Fruit fly (Drosophila melanogaster) whole organism, embryonic: ENCODE measurements around the gene term.
A peak's percentile ranks its signal among the peaks of the same experiment; 100 is the strongest.

Experiments used
- B-H2 ChIP-seq: fragments of 200-800 bp; sonication (Bioruptor generic); optimal IDR thresholded peaks from 2 replicates; lab custom pipeline; 2018; ENCODE audit warnings: missing biosample characterization, mild to moderate bottlenecking, missing genetic modification characterization
- CG10543 ChIP-seq: fragments of 200-800 bp; sonication (Bioruptor generic); optimal IDR thresholded peaks from 3 replicates; lab custom pipeline; 2017; ENCODE audit warnings: missing biosample characterization, mild to moderate bottlenecking, missing genetic modification characterization, moderate library complexity
- CG12071 ChIP-seq: fragments of 200-800 bp; sonication (Bioruptor generic); optimal IDR thresholded peaks from 3 replicates; lab custom pipeline; 2018; ENCODE audit warnings: missing biosample characterization, mild to moderate bottlenecking, missing genetic modification characterization
- CG15073 ChIP-seq: fragments of 200-800 bp; sonication (Bioruptor generic); optimal IDR thresholded peaks from 2 replicates; lab custom pipeline; 2016; ENCODE audit warnings: missing biosample characterization, missing genetic modification characterization
- CG16815 ChIP-seq: fragments of 200-800 bp; sonication (Bioruptor generic); optimal IDR thresholded peaks from 3 replicates; lab custom pipeline; 2017; ENCODE audit warnings: missing biosample characterization, mild to moderate bottlenecking, missing genetic modification characterization
- CG17186 ChIP-seq: fragments of 200-800 bp; sonication (Bioruptor generic); optimal IDR thresholded peaks from 3 replicates; lab custom pipeline; 2017; ENCODE audit warnings: missing biosample characterization, missing genetic modification reagents, missing genetic modification characterization
- CG2199 ChIP-seq: fragments of 200-800 bp; sonication (Bioruptor generic); IDR thresholded peaks from 3 replicates; pipeline ENCODE4 v1.3.6; 2022; ENCODE audit warnings: missing biosample characterization, missing genetic modification characterization
- CG2678 ChIP-seq: fragments of 200-800 bp; sonication (Bioruptor generic); optimal IDR thresholded peaks from 3 replicates; lab custom pipeline; 2019; ENCODE audit warnings: missing biosample characterization, mild to moderate bottlenecking, missing genetic modification characterization, moderate library complexity
- CG2712 ChIP-seq: fragments of 200-800 bp; optimal IDR thresholded peaks from 3 replicates; lab custom pipeline; 2019; ENCODE audit warnings: missing biosample characterization, mild to moderate bottlenecking, missing genetic modification characterization, moderate library complexity
- CG31388 ChIP-seq: fragments of 200-800 bp; sonication (Bioruptor generic); optimal IDR thresholded peaks from 2 replicates; lab custom pipeline; 2016; ENCODE audit warnings: missing biosample characterization, missing genetic modification characterization
- CG33557 ChIP-seq: fragments of 200-800 bp; sonication (Bioruptor generic); optimal IDR thresholded peaks from 2 replicates; lab custom pipeline; 2019; ENCODE audit warnings: missing biosample characterization, mild to moderate bottlenecking, missing genetic modification characterization, moderate library complexity
- CG6683 ChIP-seq: fragments of 200-800 bp; sonication (Bioruptor generic); optimal IDR thresholded peaks from 2 replicates; lab custom pipeline; 2017; ENCODE audit warnings: missing biosample characterization, mild to moderate bottlenecking, missing genetic modification characterization, missing genetic modification reagents
- CG6791 ChIP-seq: fragments of 200-800 bp; sonication (Bioruptor generic); IDR thresholded peaks from 3 replicates; pipeline ENCODE4 v1.3.6; 2022; ENCODE audit warnings: missing biosample characterization, missing genetic modification characterization; ENCODE audit not compliant: partially characterized antibody
- CG6813 ChIP-seq: fragments of 200-800 bp; sonication (Bioruptor generic); optimal IDR thresholded peaks from 2 replicates; lab custom pipeline; 2017; ENCODE audit warnings: missing biosample characterization, missing genetic modification characterization, mild to moderate bottlenecking, moderate library complexity, missing genetic modification reagents
- CG7839 ChIP-seq: fragments of 200-800 bp; sonication (Bioruptor generic); optimal IDR thresholded peaks from 3 replicates; lab custom pipeline; 2018; ENCODE audit warnings: missing biosample characterization, mild to moderate bottlenecking, missing genetic modification characterization, moderate library complexity
- CG8359 ChIP-seq: fragments of 200-800 bp; sonication (Bioruptor generic); optimal IDR thresholded peaks from 2 replicates; lab custom pipeline; 2017; ENCODE audit warnings: missing biosample characterization, mild to moderate bottlenecking, missing genetic modification characterization, borderline replicate concordance
- CG8924 ChIP-seq: fragments of 200-800 bp; optimal IDR thresholded peaks from 3 replicates; lab custom pipeline; 2019; ENCODE audit warnings: missing biosample characterization, mild to moderate bottlenecking, missing genetic modification characterization, moderate library complexity
- CG9609 ChIP-seq: fragments of 200-800 bp; sonication (Bioruptor generic); optimal IDR thresholded peaks from 3 replicates; lab custom pipeline; 2016; ENCODE audit warnings: missing biosample characterization, missing genetic modification characterization
- Dip3 ChIP-seq: fragments of 200-800 bp; sonication (Bioruptor generic); optimal IDR thresholded peaks from 3 replicates; lab custom pipeline; 2016; ENCODE audit warnings: missing biosample characterization, missing genetic modification characterization
- Fer1 ChIP-seq: fragments of 200-800 bp; sonication (Bioruptor generic); optimal IDR thresholded peaks from 2 replicates; lab custom pipeline; 2017; ENCODE audit warnings: missing biosample characterization, mild to moderate bottlenecking, missing genetic modification characterization
- Hey ChIP-seq: fragments of 200-800 bp; sonication (Bioruptor generic); optimal IDR thresholded peaks from 3 replicates; lab custom pipeline; 2018; ENCODE audit warnings: missing biosample characterization, mild to moderate bottlenecking, missing genetic modification characterization
- MBD-R2 ChIP-seq: fragments of 200-800 bp; sonication (Bioruptor generic); IDR thresholded peaks from 2 replicates; pipeline ENCODE4 v1.3.6; 2022; ENCODE audit warnings: missing biosample characterization, missing genetic modification characterization
- MESR4 ChIP-seq: fragments of 200-800 bp; sonication (Bioruptor generic); optimal IDR thresholded peaks from 2 replicates; lab custom pipeline; 2018; ENCODE audit warnings: missing biosample characterization, mild to moderate bottlenecking, missing genetic modification characterization, moderate library complexity
- Mes4 ChIP-seq: fragments of 200-800 bp; sonication (Bioruptor generic); optimal IDR thresholded peaks from 2 replicates; lab custom pipeline; 2016; ENCODE audit warnings: missing biosample characterization, missing genetic modification characterization
- NFAT ChIP-seq: fragments of 200-800 bp; sonication (Bioruptor generic); IDR thresholded peaks from 2 replicates; pipeline ENCODE4 v1.3.6; 2022; ENCODE audit warnings: missing biosample characterization, missing genetic modification characterization
- Nf-YB ChIP-seq: fragments of 200-800 bp; sonication (Bioruptor generic); optimal IDR thresholded peaks from 3 replicates; lab custom pipeline; 2019; ENCODE audit warnings: missing biosample characterization, mild to moderate bottlenecking, missing genetic modification characterization, moderate library complexity
- Ssrp ChIP-seq: fragments of 200-800 bp; sonication (Bioruptor generic); optimal IDR thresholded peaks from 2 replicates; lab custom pipeline; 2018; ENCODE audit warnings: missing biosample characterization, mild to moderate bottlenecking, missing genetic modification characterization, moderate library complexity
- Xrp1 ChIP-seq: fragments of 200-800 bp; sonication (Bioruptor generic); IDR thresholded peaks from 2 replicates; pipeline ENCODE4 v1.3.6; 2022; ENCODE audit warnings: missing biosample characterization, missing genetic modification characterization
- bbx ChIP-seq: fragments of 200-800 bp; sonication (Bioruptor generic); IDR thresholded peaks from 2 replicates; pipeline ENCODE4 v1.3.6; 2022; ENCODE audit warnings: missing biosample characterization, missing genetic modification characterization; ENCODE audit not compliant: partially characterized antibody
- chinmo ChIP-seq: fragments of 200-800 bp; sonication (Bioruptor generic); IDR thresholded peaks from 4 replicates; pipeline ENCODE4 v1.3.6; 2022; ENCODE audit warnings: missing biosample characterization, missing genetic modification characterization; ENCODE audit not compliant: partially characterized antibody
- dpn ChIP-seq, 2 experiments: fragments of 200-800 bp; sonication (Bioruptor generic); optimal IDR thresholded peaks; 3 replicates each; lab custom pipeline; 2016; ENCODE audit warnings: missing biosample characterization in 2 of 2, missing genetic modification characterization in 2 of 2
- gcm2 ChIP-seq: fragments of 200-800 bp; sonication (Bioruptor generic); optimal IDR thresholded peaks from 2 replicates; lab custom pipeline; 2016; ENCODE audit warnings: missing biosample characterization, missing genetic modification characterization
- grn ChIP-seq: fragments of 200-800 bp; sonication (Bioruptor generic); optimal IDR thresholded peaks from 3 replicates; lab custom pipeline; 2017; ENCODE audit warnings: missing biosample characterization, missing genetic modification characterization
- hkb ChIP-seq, 2 experiments: fragments of 200-800 bp in 1 of 2; fragments of >200 bp in 1 of 2; sonication (Bioruptor generic) in 1 of 2; IDR thresholded peaks in 1 of 2; optimal IDR thresholded peaks in 1 of 2; 2 replicates each; pipeline versions ENCODE4 v1.3.6 to Lab custom; 2017 to 2022; ENCODE audit warnings: missing biosample characterization in 1 of 2, missing genetic modification characterization in 1 of 2
- lab ChIP-seq: fragments of 200-800 bp; sonication (Bioruptor generic); optimal IDR thresholded peaks from 3 replicates; lab custom pipeline; 2017; ENCODE audit warnings: missing biosample characterization, missing genetic modification characterization, mild to moderate bottlenecking, moderate library complexity, missing genetic modification reagents
- lbe ChIP-seq: fragments of 200-800 bp; sonication (Bioruptor generic); optimal IDR thresholded peaks from 2 replicates; lab custom pipeline; 2016; ENCODE audit warnings: missing biosample characterization, mild to moderate bottlenecking, missing genetic modification characterization
- maf-S ChIP-seq: fragments of 200-800 bp; sonication (Bioruptor generic); optimal IDR thresholded peaks from 2 replicates; lab custom pipeline; 2016; ENCODE audit warnings: missing biosample characterization, missing genetic modification characterization
- mirr ChIP-seq: fragments of 200-800 bp; sonication (Bioruptor generic); optimal IDR thresholded peaks from 3 replicates; lab custom pipeline; 2018; ENCODE audit warnings: missing biosample characterization, mild to moderate bottlenecking, missing genetic modification characterization
- nerfin-2 ChIP-seq: fragments of 200-800 bp; sonication (Bioruptor generic); IDR thresholded peaks from 2 replicates; pipeline ENCODE4 v1.3.6; 2022; ENCODE audit warnings: missing biosample characterization, missing genetic modification characterization; ENCODE audit not compliant: partially characterized antibody
- oc ChIP-seq: fragments of 200-800 bp; sonication (Bioruptor generic); optimal IDR thresholded peaks from 2 replicates; lab custom pipeline; 2018; ENCODE audit warnings: missing biosample characterization, mild to moderate bottlenecking, missing genetic modification characterization, moderate library complexity
- onecut ChIP-seq: fragments of 200-800 bp; sonication (Bioruptor generic); IDR thresholded peaks from 2 replicates; pipeline ENCODE4 v1.3.6; 2022; ENCODE audit warnings: missing biosample characterization, missing genetic modification characterization
- pan ChIP-seq, 4 experiments: fragments of >200 bp in 3 of 4; fragments of 200-800 bp in 1 of 4; sonication (Bioruptor generic) in 1 of 4; optimal IDR thresholded peaks in 3 of 4; IDR thresholded peaks in 1 of 4; 2 replicates each; pipeline versions ENCODE4 v1.3.6 to Lab custom; 2017 to 2022; ENCODE audit warnings: missing biosample characterization in 2 of 4, missing genetic modification characterization in 2 of 4, mixed read lengths in 1 of 4
- row ChIP-seq: fragments of 200-800 bp; sonication (Bioruptor generic); IDR thresholded peaks from 3 replicates; pipeline ENCODE4 v1.3.6; 2022; ENCODE audit warnings: missing biosample characterization, missing genetic modification characterization
- schlank ChIP-seq: fragments of 200-800 bp; sonication (Bioruptor generic); optimal IDR thresholded peaks from 2 replicates; lab custom pipeline; 2018; ENCODE audit warnings: missing biosample characterization, mild to moderate bottlenecking, missing genetic modification characterization
- trem ChIP-seq: fragments of 200-800 bp; optimal IDR thresholded peaks from 3 replicates; lab custom pipeline; 2019; ENCODE audit warnings: missing biosample characterization, mild to moderate bottlenecking, missing genetic modification characterization, moderate library complexity
- twi ChIP-seq: fragments of 200-800 bp; optimal IDR thresholded peaks from 2 replicates; lab custom pipeline; 2019; ENCODE audit warnings: missing biosample characterization, mild to moderate bottlenecking, missing genetic modification characterization, moderate library complexity
- zen2 ChIP-seq: fragments of 200-800 bp; sonication (Bioruptor generic); IDR thresholded peaks from 3 replicates; pipeline ENCODE4 v1.3.6; 2022; ENCODE audit warnings: missing biosample characterization, missing genetic modification characterization; ENCODE audit not compliant: partially characterized antibody
- zfh1 ChIP-seq: fragments of 200-800 bp; sonication (Bioruptor generic); IDR thresholded peaks from 3 replicates; pipeline ENCODE4 v1.3.6; 2022; ENCODE audit warnings: missing biosample characterization, missing genetic modification characterization

term gene

dm6 chr3L:18625786-18626185 lies 32.2 kb upstream of the term start, which contains the start of gene MYPT-75D (continued):
- peak; percentile 36 for TF ChIP-seq MBD-R2 (GFP tag; lab: Robert Waterston, UW)
- peak; percentile 3 for TF ChIP-seq CG10543 (GFP tag; lab: Kevin White, UChicago)
- peak; percentile 14 for TF ChIP-seq lbe (GFP tag; lab: Kevin White, UChicago)
- TF ChIP-seq grn (GFP tag; lab: Kevin White, UChicago), result peak; percentile 47
- TF ChIP-seq CG2199 (GFP tag; lab: Robert Waterston, UW), result peak; percentile 88; the same call in 2 of the 3 replicates
- peak; percentile 55 for TF ChIP-seq CG17186 (GFP tag; lab: Kevin White, UChicago)
- TF ChIP-seq twi (tag; lab: Kevin White, UChicago), result peak; percentile 26
- peak; percentile 32 for TF ChIP-seq CG7839 (tag; lab: Kevin White, UChicago)
- no peak for TF ChIP-seq Hey (tag; lab: Kevin White, UChicago)
- peak; percentile 78 for TF ChIP-seq trem (tag; lab: Kevin White, UChicago)
- peak; percentile 65 for TF ChIP-seq Dip3 (GFP tag; lab: Kevin White, UChicago)
- no peak for TF ChIP-seq hkb (optimal IDR thresholded peaks at IDR 0.05; lab: Kevin White, UChicago)
- TF ChIP-seq hkb (GFP tag; IDR thresholded peaks at IDR 0.05; lab: Robert Waterston, UW), result peak; percentile 11; the same call in 1 of the 2 replicates
- TF ChIP-seq oc (tag; lab: Kevin White, UChicago), result peak; percentile 4
- TF ChIP-seq gcm2 (GFP tag; lab: Kevin White, UChicago), result peak; percentile 1
- TF ChIP-seq zfh1 (GFP tag; lab: Robert Waterston, UW), result no peak
- peak; percentile 45 for TF ChIP-seq Fer1 (GFP tag; lab: Kevin White, UChicago)
- TF ChIP-seq lab (GFP tag; lab: Kevin White, UChicago), result peak; percentile 28
- TF ChIP-seq CG31388 (GFP tag; lab: Kevin White, UChicago), result no peak
- peak; percentile 7 for TF ChIP-seq schlank
- TF ChIP-seq CG6791 (GFP tag; lab: Robert Waterston, UW), result peak; percentile 84
- 0 out of 3 replicates have a peak, but pooled peaks have one; percentile 33 for TF ChIP-seq row
- TF ChIP-seq bbx (GFP tag; lab: Robert Waterston, UW), result peak; percentile 97
- TF ChIP-seq CG8924 (tag; lab: Kevin White, UChicago), result peak; percentile 56
- peak in 1 of 2 experiments; percentile 27 for TF ChIP-seq dpn (GFP tag; optimal IDR thresholded peaks at IDR 0.05; lab: Kevin White, UChicago)
- peak; percentile 27 for TF ChIP-seq CG6813 (GFP tag; lab: Kevin White, UChicago)
- TF ChIP-seq CG8359 (GFP tag; lab: Kevin White, UChicago), result no peak
- TF ChIP-seq maf-S (GFP tag; lab: Kevin White, UChicago), result no peak
- TF ChIP-seq CG16815 (GFP tag; lab: Kevin White, UChicago), result no peak
- no peak for TF ChIP-seq CG6683 (GFP tag; lab: Kevin White, UChicago)
- TF ChIP-seq B-H2 (GFP tag; lab: Kevin White, UChicago), result peak; percentile 67
- TF ChIP-seq onecut (GFP tag; lab: Robert Waterston, UW), result peak; percentile 48
- peak; percentile 34 for TF ChIP-seq MESR4 (GFP tag; lab: Kevin White, UChicago)
- TF ChIP-seq CG12071 (GFP tag; lab: Kevin White, UChicago), result peak; percentile 32
- TF ChIP-seq CG2678 (tag; lab: Kevin White, UChicago), result peak; percentile 39
- peak; percentile 97 for TF ChIP-seq chinmo (GFP tag; lab: Robert Waterston, UW)
- TF ChIP-seq Nf-YB (GFP tag; lab: Kevin White, UChicago), result peak; percentile 23
- TF ChIP-seq nerfin-2 (GFP tag; lab: Robert Waterston, UW), result peak; percentile 45
- TF ChIP-seq CG15073, result no peak
- 0 out of 2 replicates have a peak, but pooled peaks have one; percentile 6 for TF ChIP-seq Xrp1 (GFP tag; lab: Robert Waterston, UW)
- TF ChIP-seq zen2 (GFP tag; lab: Robert Waterston, UW), result peak; percentile 91
- TF ChIP-seq Mes4 (GFP tag; lab: Kevin White, UChicago), result peak; percentile 39
- TF ChIP-seq mirr (GFP tag; lab: Kevin White, UChicago), result peak; percentile 44
- peak; percentile 24 for TF ChIP-seq CG33557 (GFP tag; lab: Kevin White, UChicago)
- no peak for TF ChIP-seq Ssrp (tag; lab: Kevin White, UChicago)
- peak; percentile 46 for TF ChIP-seq CG2712 (tag; lab: Kevin White, UChicago)
- no peak for TF ChIP-seq pan (optimal IDR thresholded peaks at IDR 0.05; lab: Kevin White, UChicago)
- peak in 1 of 2 experiments; percentile 12 for TF ChIP-seq pan (GFP tag; optimal IDR thresholded peaks at IDR 0.05 in 1 of 2, IDR thresholded peaks at IDR 0.05 in 1 of 2)
- TF ChIP-seq CG9609 (GFP tag; lab: Kevin White, UChicago), result no peak
- TF ChIP-seq NFAT (GFP tag; lab: Robert Waterston, UW), result peak; percentile 46; the same call in 1 of the 2 replicates
